Fruit fly (Drosophila melanogaster): ENCODE data around the gene CG10877.

The CG10877 gene

DNA sequence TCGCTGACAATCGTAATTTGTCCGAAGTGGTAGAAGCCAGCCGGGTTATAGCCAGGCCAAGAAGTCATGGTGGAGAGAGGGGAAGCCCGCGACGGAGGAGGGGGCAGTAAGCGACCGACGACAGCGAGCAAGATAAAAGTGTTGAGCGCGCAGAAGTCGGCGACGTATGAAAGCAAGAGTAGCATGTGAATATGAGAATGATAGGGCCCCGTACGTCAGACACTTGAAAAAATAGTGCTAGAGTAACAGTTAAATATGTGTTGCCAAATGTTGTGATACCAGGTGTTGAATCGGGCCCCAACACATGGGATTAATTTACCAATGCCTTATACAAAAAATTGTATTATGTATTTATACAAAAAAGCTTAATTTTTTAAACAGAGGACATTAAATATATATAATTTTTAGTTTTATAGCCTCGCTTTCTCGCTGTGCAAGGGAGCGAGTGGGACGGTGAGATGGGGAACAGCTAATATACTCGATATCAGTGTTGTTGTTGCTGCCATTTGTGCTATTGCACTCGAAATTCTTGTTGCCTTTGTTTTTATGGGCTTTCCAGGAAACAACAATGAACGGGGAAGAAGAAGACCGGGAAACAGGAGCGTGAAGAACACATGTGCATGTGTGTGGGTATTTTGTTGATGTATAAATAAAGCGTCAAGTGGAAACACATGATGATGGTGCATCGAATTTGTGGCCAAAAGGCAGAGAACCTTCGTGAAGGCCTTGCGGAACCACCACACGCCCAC is 13.8 kb downstream of the CG10877 start (continued):
- TF ChIP-seq exex (tag; optimal IDR thresholded peaks at IDR 0.05): peak; percentile 84
- peak; percentile 20 to 78 for TF ChIP-seq dpn (GFP tag; optimal IDR thresholded peaks at IDR 0.05)
- TF ChIP-seq en (GFP tag; optimal IDR thresholded peaks at IDR 0.05): no peak
- TF ChIP-seq CG7556 (GFP tag; optimal IDR thresholded peaks at IDR 0.05): peak; percentile 77
- peak; percentile 61 for TF ChIP-seq kah (GFP tag; optimal IDR thresholded peaks at IDR 0.05)
- peak; percentile 85 for TF ChIP-seq CG4360 (GFP tag; IDR thresholded peaks at IDR 0.05)
- peak; percentile 64; the same call in 1 of the 3 replicates for TF ChIP-seq CG6175 (GFP tag; IDR thresholded peaks at IDR 0.05)
- TF ChIP-seq Hsf (GFP tag; optimal IDR thresholded peaks at IDR 0.05): peak; percentile 67
- TF ChIP-seq klu (GFP tag; IDR thresholded peaks at IDR 0.05): peak; percentile 71
- TF ChIP-seq chm (GFP tag; IDR thresholded peaks at IDR 0.05): peak; percentile 58
- TF ChIP-seq tap (tag; optimal IDR thresholded peaks at IDR 0.05): peak; percentile 80
- TF ChIP-seq CG8388 (GFP tag; optimal IDR thresholded peaks at IDR 0.05): peak; percentile 86
- peak; percentile 87 for TF ChIP-seq Xrp1 (GFP tag; IDR thresholded peaks at IDR 0.05)
- peak; percentile 83 for TF ChIP-seq cato (GFP tag; optimal IDR thresholded peaks at IDR 0.05; ENCODE audit: borderline replicate concordance)
- TF ChIP-seq gsb-n (tag; optimal IDR thresholded peaks at IDR 0.05): peak; percentile 71
- peak; percentile 85 for TF ChIP-seq az2 (GFP tag; optimal IDR thresholded peaks at IDR 0.05)
- peak; percentile 95 for TF ChIP-seq crol (GFP tag; IDR thresholded peaks at IDR 0.05)
- peak; percentile 86 for TF ChIP-seq CG31441 (GFP tag; IDR thresholded peaks at IDR 0.05)
- peak; percentile 25 for TF ChIP-seq CG10565 (GFP tag; optimal IDR thresholded peaks at IDR 0.05)
- TF ChIP-seq CG2889 (GFP tag; IDR thresholded peaks at IDR 0.05): peak; percentile 73
- peak; percentile 84 for TF ChIP-seq D19A (tag; optimal IDR thresholded peaks at IDR 0.05)
- TF ChIP-seq Jarid2 (GFP tag; optimal IDR thresholded peaks at IDR 0.05): peak; percentile 15
- no peak for TF ChIP-seq CG3163 (GFP tag; optimal IDR thresholded peaks at IDR 0.05)
- peak; percentile 73 for TF ChIP-seq Six4 (GFP tag; optimal IDR thresholded peaks at IDR 0.05)
- TF ChIP-seq CG1529 (GFP tag; optimal IDR thresholded peaks at IDR 0.05): peak; percentile 77
- peak; percentile 87 for TF ChIP-seq Atf6 (GFP tag; IDR thresholded peaks at IDR 0.05)
- no peak; the same call in 1 of the 2 replicates for TF ChIP-seq CG8765 (GFP tag; IDR thresholded peaks at IDR 0.05)
- peak; percentile 87 for TF ChIP-seq Ada2b (GFP tag; IDR thresholded peaks at IDR 0.05)
- TF ChIP-seq CG33557 (GFP tag; optimal IDR thresholded peaks at IDR 0.05): peak; percentile 76
- 0 out of 2 replicates have a peak, but pooled peaks have one; percentile 6 for TF ChIP-seq Doc2 (GFP tag; IDR thresholded peaks at IDR 0.05)
- TF ChIP-seq lab (GFP tag; optimal IDR thresholded peaks at IDR 0.05): peak; percentile 92
- no peak for TF ChIP-seq prd (optimal IDR thresholded peaks at IDR 0.05)
- peak; percentile 87 for TF ChIP-seq prd (GFP tag; IDR thresholded peaks at IDR 0.05)
- TF ChIP-seq nmo (GFP tag; optimal IDR thresholded peaks at IDR 0.05): peak; percentile 90
- peak; percentile 65 for TF ChIP-seq gcm2 (GFP tag; optimal IDR thresholded peaks at IDR 0.05)
- TF ChIP-seq tgo (GFP tag; IDR thresholded peaks at IDR 0.05): peak; percentile 89
- no peak for TF ChIP-seq vnd (GFP tag; IDR thresholded peaks at IDR 0.05; ENCODE audit: partially characterized antibody)
- no peak for TF ChIP-seq mld (GFP tag; IDR thresholded peaks at IDR 0.05; ENCODE audit: partially characterized antibody)
- TF ChIP-seq CG17385 (GFP tag; optimal IDR thresholded peaks at IDR 0.05): peak; percentile 69
- peak; percentile 81 for TF ChIP-seq lilli (GFP tag; optimal IDR thresholded peaks at IDR 0.05)
- TF ChIP-seq CG33213 (GFP tag; optimal IDR thresholded peaks at IDR 0.05): no peak
- TF ChIP-seq CG3847 (GFP tag; IDR thresholded peaks at IDR 0.05): peak; percentile 81
- peak; percentile 67 for TF ChIP-seq Dek (tag; optimal IDR thresholded peaks at IDR 0.05)
- TF ChIP-seq pros (GFP tag; optimal IDR thresholded peaks at IDR 0.05): no peak
- TF ChIP-seq zf30C (GFP tag; optimal IDR thresholded peaks at IDR 0.05): peak; percentile 97
- TF ChIP-seq CoRest (tag; optimal IDR thresholded peaks at IDR 0.05): peak; percentile 90
- TF ChIP-seq CG11695 (GFP tag; IDR thresholded peaks at IDR 0.05): peak; percentile 80; the same call in 2 of the 3 replicates
- TF ChIP-seq CG5245 (GFP tag; optimal IDR thresholded peaks at IDR 0.05): peak; percentile 75
- TF ChIP-seq vfl (GFP tag; optimal IDR thresholded peaks at IDR 0.05): peak; percentile 21
- no peak for TF ChIP-seq CTCF (GFP tag; optimal IDR thresholded peaks at IDR 0.05)
- TF ChIP-seq crc (GFP tag; optimal IDR thresholded peaks at IDR 0.05): no peak
